Fruit fly (Drosophila melanogaster) whole organism, embryonic: ENCODE measurements around the gene SmD2.
A peak's percentile ranks its signal among the peaks of the same experiment; 100 is the strongest.

Experiments used
- Antp ChIP-seq: fragments of 200-800 bp; sonication (Bioruptor generic); optimal IDR thresholded peaks from 3 replicates; lab custom pipeline; 2016; ENCODE audit warnings: missing biosample characterization, missing genetic modification characterization
- CG10959 ChIP-seq: fragments of 200-800 bp; sonication (Bioruptor generic); IDR thresholded peaks from 2 replicates; pipeline ENCODE4 v1.3.6; 2022; ENCODE audit warnings: missing biosample characterization, missing genetic modification characterization
- CG10979 ChIP-seq: fragments of 200-800 bp; sonication (Bioruptor generic); optimal IDR thresholded peaks from 2 replicates; lab custom pipeline; 2018; ENCODE audit warnings: missing biosample characterization, mild to moderate bottlenecking, missing genetic modification characterization, moderate library complexity
- CG12744 ChIP-seq: fragments of 200-800 bp; sonication (Bioruptor generic); optimal IDR thresholded peaks from 2 replicates; lab custom pipeline; 2016; ENCODE audit warnings: missing biosample characterization, missing genetic modification characterization
- CG14050 ChIP-seq: fragments of 200-800 bp; sonication (Bioruptor generic); IDR thresholded peaks from 3 replicates; pipeline ENCODE4 v1.3.6; 2022; ENCODE audit warnings: missing biosample characterization, missing genetic modification characterization
- CG15011 ChIP-seq: fragments of 200-800 bp; sonication (Bioruptor generic); optimal IDR thresholded peaks from 3 replicates; lab custom pipeline; 2018; ENCODE audit warnings: missing biosample characterization, mild to moderate bottlenecking, missing genetic modification characterization
- CG17361 ChIP-seq: fragments of 200-800 bp; sonication (Bioruptor generic); IDR thresholded peaks from 3 replicates; pipeline ENCODE4 v1.3.6; 2022; ENCODE audit warnings: missing biosample characterization, missing genetic modification characterization
- CG2129 ChIP-seq: fragments of 200-800 bp; sonication (Bioruptor generic); IDR thresholded peaks from 2 replicates; pipeline ENCODE4 v1.3.6; 2022; ENCODE audit warnings: missing biosample characterization, missing genetic modification characterization; ENCODE audit not compliant: partially characterized antibody
- CG2889 ChIP-seq: fragments of 200-800 bp; sonication (Bioruptor generic); IDR thresholded peaks from 3 replicates; pipeline ENCODE4 v1.3.6; 2022; ENCODE audit warnings: missing biosample characterization, missing genetic modification characterization
- CG31388 ChIP-seq: fragments of 200-800 bp; sonication (Bioruptor generic); optimal IDR thresholded peaks from 2 replicates; lab custom pipeline; 2016; ENCODE audit warnings: missing biosample characterization, missing genetic modification characterization
- CG4617 ChIP-seq: fragments of 200-800 bp; sonication (Bioruptor generic); optimal IDR thresholded peaks from 3 replicates; lab custom pipeline; 2016; ENCODE audit warnings: missing biosample characterization, missing genetic modification characterization, borderline replicate concordance
- CG4707 ChIP-seq: fragments of 200-800 bp; sonication (Bioruptor generic); optimal IDR thresholded peaks from 2 replicates; lab custom pipeline; 2018; ENCODE audit warnings: missing biosample characterization, mild to moderate bottlenecking, missing genetic modification characterization, moderate library complexity
- CG7357 ChIP-seq: fragments of 200-800 bp; sonication (Bioruptor generic); IDR thresholded peaks from 3 replicates; pipeline ENCODE4 v1.3.6; 2022; ENCODE audit warnings: missing biosample characterization, missing genetic modification characterization
- CG7839 ChIP-seq: fragments of 200-800 bp; sonication (Bioruptor generic); optimal IDR thresholded peaks from 3 replicates; lab custom pipeline; 2018; ENCODE audit warnings: missing biosample characterization, mild to moderate bottlenecking, missing genetic modification characterization, moderate library complexity
- CG7987 ChIP-seq: fragments of 200-800 bp; sonication (Bioruptor generic); optimal IDR thresholded peaks from 2 replicates; lab custom pipeline; 2018; ENCODE audit warnings: missing biosample characterization, mild to moderate bottlenecking, missing genetic modification characterization, moderate library complexity
- Camta ChIP-seq: fragments of 200-800 bp; sonication (Bioruptor generic); optimal IDR thresholded peaks from 2 replicates; lab custom pipeline; 2016; ENCODE audit warnings: missing biosample characterization, missing genetic modification characterization
- Dp ChIP-seq: fragments of 200-800 bp; sonication (Bioruptor generic); optimal IDR thresholded peaks from 2 replicates; lab custom pipeline; 2018; ENCODE audit warnings: missing biosample characterization, mild to moderate bottlenecking, missing genetic modification characterization, moderate library complexity
- Hmx ChIP-seq: fragments of 200-800 bp; sonication (Bioruptor generic); optimal IDR thresholded peaks from 2 replicates; lab custom pipeline; 2016; ENCODE audit warnings: missing biosample characterization, missing genetic modification characterization
- Hsf ChIP-seq: fragments of 200-800 bp; sonication (Bioruptor generic); optimal IDR thresholded peaks from 3 replicates; lab custom pipeline; 2016; ENCODE audit warnings: missing biosample characterization, missing genetic modification characterization
- Jarid2 ChIP-seq: fragments of 200-800 bp; sonication (Bioruptor generic); optimal IDR thresholded peaks from 3 replicates; lab custom pipeline; 2017; ENCODE audit warnings: mild to moderate bottlenecking, missing biosample characterization, missing genetic modification reagents, missing genetic modification characterization
- MESR4 ChIP-seq: fragments of 200-800 bp; sonication (Bioruptor generic); optimal IDR thresholded peaks from 2 replicates; lab custom pipeline; 2018; ENCODE audit warnings: missing biosample characterization, mild to moderate bottlenecking, missing genetic modification characterization, moderate library complexity
- Neu2 ChIP-seq: fragments of 200-800 bp; sonication (Bioruptor generic); optimal IDR thresholded peaks from 3 replicates; lab custom pipeline; 2016; ENCODE audit warnings: missing biosample characterization, missing genetic modification characterization, borderline replicate concordance
- Opbp ChIP-seq: fragments of 200-800 bp; sonication (Bioruptor generic); IDR thresholded peaks from 3 replicates; pipeline ENCODE4 v1.3.6; 2022; ENCODE audit warnings: missing biosample characterization, missing genetic modification characterization; ENCODE audit not compliant: partially characterized antibody
- Optix ChIP-seq: fragments of 200-800 bp; sonication (Bioruptor generic); IDR thresholded peaks from 3 replicates; pipeline ENCODE4 v1.3.6; 2022; ENCODE audit warnings: missing biosample characterization, missing genetic modification characterization
- Rx ChIP-seq: fragments of 200-800 bp; sonication (Bioruptor generic); IDR thresholded peaks from 2 replicates; pipeline ENCODE4 v1.3.6; 2022; ENCODE audit warnings: missing biosample characterization, missing genetic modification characterization
- Ssrp ChIP-seq: fragments of 200-800 bp; sonication (Bioruptor generic); optimal IDR thresholded peaks from 2 replicates; lab custom pipeline; 2018; ENCODE audit warnings: missing biosample characterization, mild to moderate bottlenecking, missing genetic modification characterization, moderate library complexity
- Stat92E ChIP-seq, 3 experiments: fragments of >200 bp in 2 of 3; fragments of 200-800 bp in 1 of 3; sonication (Bioruptor generic) in 1 of 3; optimal IDR thresholded peaks; 2 replicates each; lab custom pipeline; 2017 to 2019; ENCODE audit warnings: missing biosample characterization in 3 of 3, missing genetic modification characterization in 3 of 3, mild to moderate bottlenecking in 1 of 3, moderate library complexity in 1 of 3
- Vsx1 ChIP-seq: fragments of 200-800 bp; sonication (Bioruptor generic); optimal IDR thresholded peaks from 2 replicates; lab custom pipeline; 2017; ENCODE audit warnings: missing biosample characterization, mild to moderate bottlenecking, missing genetic modification characterization, missing genetic modification reagents
- corto ChIP-seq: fragments of 200-800 bp; sonication (Bioruptor generic); optimal IDR thresholded peaks from 2 replicates; lab custom pipeline; 2016; ENCODE audit warnings: missing biosample characterization, mild to moderate bottlenecking, missing genetic modification characterization, moderate library complexity
- da ChIP-seq: fragments of 200-800 bp; sonication (Bioruptor generic); optimal IDR thresholded peaks from 2 replicates; lab custom pipeline; 2016; ENCODE audit warnings: missing biosample characterization, missing genetic modification characterization
- dan ChIP-seq: fragments of 200-800 bp; sonication (Bioruptor generic); IDR thresholded peaks from 2 replicates; pipeline ENCODE4 v1.3.6; 2022; ENCODE audit warnings: missing biosample characterization, missing genetic modification characterization
- emc ChIP-seq: fragments of 200-800 bp; sonication (Bioruptor generic); optimal IDR thresholded peaks from 2 replicates; lab custom pipeline; 2016; ENCODE audit warnings: missing biosample characterization, missing genetic modification characterization
- gsb ChIP-seq: fragments of 200-800 bp; sonication (Bioruptor generic); IDR thresholded peaks from 2 replicates; pipeline ENCODE4 v1.3.6; 2022; ENCODE audit warnings: missing biosample characterization, missing genetic modification characterization
- hb ChIP-seq: fragments of 200-800 bp; sonication (Bioruptor generic); IDR thresholded peaks from 3 replicates; pipeline ENCODE4 v1.3.6; 2022; ENCODE audit warnings: missing biosample characterization, missing genetic modification characterization; ENCODE audit not compliant: partially characterized antibody
- jing ChIP-seq: fragments of 200-800 bp; sonication (Bioruptor generic); optimal IDR thresholded peaks from 2 replicates; lab custom pipeline; 2018; ENCODE audit warnings: missing biosample characterization, mild to moderate bottlenecking, missing genetic modification characterization
- kah ChIP-seq: fragments of 200-800 bp; sonication (Bioruptor generic); optimal IDR thresholded peaks from 2 replicates; lab custom pipeline; 2018; ENCODE audit warnings: missing biosample characterization, mild to moderate bottlenecking, missing genetic modification characterization
- lola ChIP-seq, 3 experiments: fragments of >200 bp in 2 of 3; fragments of 200-800 bp in 1 of 3; sonication (Bioruptor generic) in 1 of 3; optimal IDR thresholded peaks; 2 replicates each; lab custom pipeline; 2017 to 2019; ENCODE audit warnings: missing biosample characterization in 3 of 3, missing genetic modification characterization in 3 of 3, mild to moderate bottlenecking in 1 of 3, moderate library complexity in 1 of 3
- maf-S ChIP-seq: fragments of 200-800 bp; sonication (Bioruptor generic); optimal IDR thresholded peaks from 2 replicates; lab custom pipeline; 2016; ENCODE audit warnings: missing biosample characterization, missing genetic modification characterization
- nerfin-1 ChIP-seq: fragments of 200-800 bp; sonication (Bioruptor generic); optimal IDR thresholded peaks from 3 replicates; lab custom pipeline; 2019; ENCODE audit warnings: missing biosample characterization, mild to moderate bottlenecking, missing genetic modification characterization, moderate library complexity
- nom ChIP-seq: fragments of 200-800 bp; sonication (Bioruptor generic); optimal IDR thresholded peaks from 2 replicates; lab custom pipeline; 2017; ENCODE audit warnings: missing biosample characterization, missing genetic modification characterization, mild to moderate bottlenecking, moderate library complexity, missing genetic modification reagents
- peb ChIP-seq: fragments of 200-800 bp; sonication (Bioruptor generic); IDR thresholded peaks from 2 replicates; pipeline ENCODE4 v1.3.6; 2022; ENCODE audit warnings: missing biosample characterization, missing genetic modification characterization
- ranshi ChIP-seq: fragments of 200-800 bp; sonication (Bioruptor generic); IDR thresholded peaks from 2 replicates; pipeline ENCODE4 v1.3.6; 2022; ENCODE audit warnings: missing biosample characterization, missing genetic modification characterization
- ro ChIP-seq: fragments of 200-800 bp; sonication (Bioruptor generic); IDR thresholded peaks from 2 replicates; pipeline ENCODE4 v1.3.6; 2022; ENCODE audit warnings: missing biosample characterization, missing genetic modification characterization
- sisA ChIP-seq: fragments of 200-800 bp; sonication (Bioruptor generic); IDR thresholded peaks from 2 replicates; pipeline ENCODE4 v1.3.6; 2022; ENCODE audit warnings: missing biosample characterization, missing genetic modification characterization
- sob ChIP-seq: fragments of 200-800 bp; sonication (Bioruptor generic); IDR thresholded peaks from 2 replicates; pipeline ENCODE4 v1.3.6; 2022; ENCODE audit warnings: missing biosample characterization, missing genetic modification characterization
- tgo ChIP-seq: fragments of 200-800 bp; sonication (Bioruptor generic); IDR thresholded peaks from 3 replicates; pipeline ENCODE4 v1.3.6; 2022; ENCODE audit warnings: missing biosample characterization, missing genetic modification characterization
- tll ChIP-seq, 2 experiments: fragments of 200-800 bp in 1 of 2; fragments of >200 bp in 1 of 2; sonication (Bioruptor generic) in 1 of 2; optimal IDR thresholded peaks; 2 replicates each; lab custom pipeline; 2017 to 2019; ENCODE audit warnings: missing biosample characterization in 2 of 2, missing genetic modification characterization in 2 of 2, mild to moderate bottlenecking in 1 of 2, moderate library complexity in 1 of 2
- wor ChIP-seq: fragments of 200-800 bp; sonication (Bioruptor generic); IDR thresholded peaks from 2 replicates; pipeline ENCODE4 v1.3.6; 2022; ENCODE audit warnings: missing biosample characterization, missing genetic modification characterization

SmD2 gene

dm6 chr3R:6373512-6374306 lies 28.0 kb upstream of the SmD2 start (continued):
- TF ChIP-seq ro (no peak), emc (GFP tag; lab: Kevin White, UChicago) (no peak), sob (GFP tag; lab: Robert Waterston, UW) (peak; percentile 64; the same call in 1 of the 2 replicates), peb (no peak), Antp (no peak), nerfin-1 (tag; lab: Kevin White, UChicago) (peak; percentile 16), CG10959 (no peak), jing (GFP tag; lab: Kevin White, UChicago) (no peak), ranshi (GFP tag; lab: Robert Waterston, UW) (no peak; the same call in 1 of the 2 replicates), gsb (GFP tag; lab: Robert Waterston, UW) (peak; percentile 37; the same call in 1 of the 2 replicates), maf-S (GFP tag; lab: Kevin White, UChicago) (no peak), CG31388 (GFP tag; lab: Kevin White, UChicago) (no peak), Hmx (peak; percentile 48), CG7987 (GFP tag; lab: Kevin White, UChicago) (peak; percentile 79), MESR4 (GFP tag; lab: Kevin White, UChicago) (peak; percentile 12), da (no peak), kah (GFP tag; lab: Kevin White, UChicago) (peak; percentile 17), CG2889 (0 out of 3 replicates have a peak, but pooled peaks have one; percentile 18), Ssrp (tag; lab: Kevin White, UChicago) (no peak), Dp (GFP tag; lab: Kevin White, UChicago) (no peak), Opbp (GFP tag; lab: Robert Waterston, UW) (no peak), sisA (GFP tag; lab: Robert Waterston, UW) (no peak), CG4617 (peak; percentile 19), hb (GFP tag; lab: Robert Waterston, UW) (no peak), dan (GFP tag; lab: Robert Waterston, UW) (no peak), Jarid2 (GFP tag; lab: Kevin White, UChicago) (no peak), CG14050 (GFP tag; lab: Robert Waterston, UW) (0 out of 3 replicates have a peak, but pooled peaks have one; percentile 25), CG17361 (GFP tag; lab: Robert Waterston, UW) (no peak; the same call in 2 of the 3 replicates), tll (GFP tag; optimal IDR thresholded peaks at IDR 0.05; lab: Kevin White, UChicago) (no peak), CG7839 (tag; lab: Kevin White, UChicago) (peak; percentile 34), Camta (peak; percentile 16), Neu2 (GFP tag; lab: Kevin White, UChicago) (no peak), CG4707 (GFP tag; lab: Kevin White, UChicago) (peak; percentile 3), CG10979 (tag; lab: Kevin White, UChicago) (peak; percentile 3), lola (GFP tag; optimal IDR thresholded peaks at IDR 0.05; lab: Kevin White, UChicago) (no peak), CG12744 (GFP tag; lab: Kevin White, UChicago) (peak; percentile 72), nom (GFP tag; lab: Kevin White, UChicago) (peak; percentile 47), CG2129 (GFP tag; lab: Robert Waterston, UW) (no peak), Stat92E (GFP tag; optimal IDR thresholded peaks at IDR 0.05; lab: Kevin White, UChicago) (no peak), tgo (peak; percentile 34; the same call in 1 of the 3 replicates), CG7357 (GFP tag; lab: Robert Waterston, UW) (no peak), Vsx1 (GFP tag; lab: Kevin White, UChicago) (peak; percentile 75), wor (GFP tag; lab: Robert Waterston, UW) (no peak), Rx (GFP tag; lab: Robert Waterston, UW) (no peak), Optix (no peak), corto (GFP tag; lab: Kevin White, UChicago) (no peak), CG15011 (GFP tag; lab: Kevin White, UChicago) (peak; percentile 67), Hsf (GFP tag; lab: Kevin White, UChicago) (peak; percentile 35)
